Fruit fly (Drosophila melanogaster) Kc167 (cell line): ENCODE data around the gene CG8675.

Experiments
- Myc ChIP-seq: fragments of >200 bp; optimal IDR thresholded peaks from 2 replicates; lab custom pipeline; 2017; ENCODE audit warnings: missing external identifiers
- Sin3A ChIP-seq: fragments of >200 bp; optimal IDR thresholded peaks from 2 replicates; lab custom pipeline; 2018; ENCODE audit warnings: missing external identifiers
- h ChIP-seq: fragments of >200 bp; optimal IDR thresholded peaks from 3 replicates; lab custom pipeline; 2018; ENCODE audit warnings: missing external identifiers
- insv ChIP-seq: fragments of >200 bp; optimal IDR thresholded peaks from 3 replicates; lab custom pipeline; 2018; ENCODE audit warnings: missing external identifiers
- psq ChIP-seq: fragments of >200 bp; optimal IDR thresholded peaks from 2 replicates; lab custom pipeline; 2017; ENCODE audit warnings: missing external identifiers
- ttk ChIP-seq: sonication (Bioruptor generic); optimal IDR thresholded peaks from 2 replicates; lab custom pipeline; 2017; ENCODE audit warnings: missing external identifiers

CG8675 gene

dm6 chrX:17249326-17249725 is at the start of gene CG8675:
TSS of gene CG8675 (minus strand) at chrX:17249502.
- TF ChIP-seq insv (lab: Kevin White, UChicago) (no peak), Myc (lab: Kevin White, UChicago) (no peak), Sin3A (no peak), psq (lab: Kevin White, UChicago) (no peak), h (lab: Kevin White, UChicago) (no peak), ttk (lab: Kevin White, UChicago) (no peak)

DNA sequence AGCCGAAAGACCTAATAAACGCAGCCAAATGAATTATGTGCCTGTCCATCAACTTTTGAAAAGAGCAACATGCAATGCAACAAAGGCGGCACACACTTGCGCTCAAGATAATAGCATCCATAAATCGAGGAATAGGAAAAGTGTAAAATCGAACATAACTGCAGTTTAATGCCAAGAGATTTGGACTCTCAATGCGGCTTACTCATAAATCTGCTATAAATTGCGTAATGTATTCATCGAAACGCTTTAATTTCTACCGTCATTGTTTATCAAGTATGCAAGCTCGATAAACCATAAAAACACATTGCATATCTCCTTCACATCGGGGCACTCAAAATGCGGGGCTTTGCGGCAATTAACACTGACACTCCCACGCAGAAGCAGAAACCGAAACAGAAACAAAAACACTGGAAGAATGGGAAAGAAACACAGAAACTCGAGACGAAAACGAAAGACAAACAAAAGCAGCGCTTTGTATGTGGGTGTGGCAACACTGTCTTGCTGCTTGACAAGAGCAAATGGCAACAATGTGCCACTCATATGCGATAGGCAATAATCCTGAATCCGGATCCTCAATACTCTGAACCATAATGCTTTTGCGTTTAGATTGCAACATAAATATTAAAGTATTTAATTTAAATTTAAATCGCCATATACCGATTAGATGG is 48.8 kb upstream of the CG8675 start:
- no peak for TF ChIP-seq h (lab: Kevin White, UChicago)

DNA sequence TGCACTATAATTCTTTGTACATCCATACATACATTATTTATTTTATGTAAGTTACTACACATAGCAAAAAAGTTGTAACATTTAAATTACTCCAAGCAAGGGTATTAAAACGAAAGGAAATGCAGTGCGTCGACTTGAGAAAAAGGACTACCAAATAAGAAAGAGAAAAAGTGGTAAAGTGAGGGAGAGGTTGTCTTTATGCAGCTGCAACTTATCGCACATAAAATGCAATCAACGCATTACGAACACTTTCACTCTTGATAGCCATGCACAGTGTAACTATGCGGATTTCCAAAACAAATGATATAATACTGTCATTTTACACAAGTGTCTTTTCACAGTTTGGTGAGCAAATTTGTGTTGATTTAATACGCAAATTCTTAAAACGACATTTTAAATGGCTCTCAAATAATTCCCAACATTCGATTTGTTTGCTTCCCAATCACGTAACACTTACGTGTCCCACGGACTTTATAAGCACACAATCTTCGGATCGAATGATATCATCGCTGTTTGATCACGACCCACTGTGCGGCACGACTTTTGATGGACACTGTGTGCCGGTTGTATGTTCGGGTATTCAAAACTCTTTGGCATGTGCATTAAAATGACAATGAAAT is 47.9 kb upstream of the CG8675 start:
- TF ChIP-seq Myc (lab: Kevin White, UChicago) (no peak), psq (lab: Kevin White, UChicago) (no peak), h (lab: Kevin White, UChicago) (no peak), insv (lab: Kevin White, UChicago) (no peak), Sin3A (no peak), ttk (lab: Kevin White, UChicago) (no peak)

DNA sequence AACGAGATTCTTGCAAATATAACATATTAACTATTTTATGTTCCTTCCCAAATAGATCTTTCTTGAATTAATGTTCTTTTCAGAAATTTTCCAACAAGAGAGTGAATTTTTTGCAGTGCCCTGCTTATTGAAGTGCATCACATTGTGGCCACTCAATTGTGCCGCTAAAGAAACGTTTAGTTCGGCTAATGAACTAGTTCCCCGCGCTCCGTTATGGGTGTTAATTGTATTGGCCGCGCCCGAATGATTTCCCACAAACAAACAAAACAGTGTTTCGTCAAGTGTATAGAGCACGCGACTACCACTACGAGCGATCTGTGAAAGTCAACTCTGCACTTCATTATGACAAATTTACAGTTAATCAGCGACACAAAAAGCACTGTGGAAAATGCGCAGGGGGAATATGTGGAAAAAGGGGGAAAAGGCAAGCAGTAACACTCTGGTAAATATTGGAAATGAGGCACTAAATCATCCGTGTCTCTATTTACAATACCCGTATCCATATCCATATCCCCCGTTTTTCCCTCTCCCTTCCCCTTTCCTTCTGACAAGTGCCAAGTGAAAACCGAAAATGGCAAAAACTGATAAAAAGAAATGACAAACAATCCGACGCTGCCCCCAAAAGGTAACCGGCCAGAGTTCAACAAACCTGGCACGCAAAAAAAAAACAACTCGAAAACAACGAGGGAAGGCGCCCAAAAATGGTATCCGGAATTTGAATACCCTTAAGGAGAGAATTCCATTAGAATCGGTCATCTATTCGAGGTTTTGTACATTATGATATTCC is 47.2 kb upstream of the CG8675 start:
- TF ChIP-seq Sin3A (no peak), Myc (lab: Kevin White, UChicago) (no peak), h (lab: Kevin White, UChicago) (no peak), insv (lab: Kevin White, UChicago) (no peak)

dm6 chrX:17294979-17295378 is 45.7 kb upstream of the CG8675 start:
- no peak for TF ChIP-seq psq (lab: Kevin White, UChicago)
- no peak for TF ChIP-seq insv (lab: Kevin White, UChicago)
- TF ChIP-seq Myc (lab: Kevin White, UChicago) = no peak
- no peak for TF ChIP-seq Sin3A
- TF ChIP-seq h (lab: Kevin White, UChicago) = no peak
- TF ChIP-seq ttk (lab: Kevin White, UChicago) = no peak

- TF ChIP-seq ttk (lab: Kevin White, UChicago) = no peak
- TF ChIP-seq insv (lab: Kevin White, UChicago) = no peak
- TF ChIP-seq h (lab: Kevin White, UChicago) = no peak
- TF ChIP-seq Sin3A = no peak
- no peak for TF ChIP-seq psq (lab: Kevin White, UChicago)
Measured at dm6 chrX:17294169-17294833, 45.0 kb upstream of the CG8675 start.

dm6 chrX:17293385-17293784 is 44.1 kb upstream of the CG8675 start:
- TF ChIP-seq psq (lab: Kevin White, UChicago) (no peak), h (lab: Kevin White, UChicago) (no peak), ttk (lab: Kevin White, UChicago) (no peak), Sin3A (no peak), insv (lab: Kevin White, UChicago) (no peak), Myc (lab: Kevin White, UChicago) (no peak)

dm6 chrX:17292050-17292730 is 42.9 kb upstream of the CG8675 start:
- no peak for TF ChIP-seq insv (lab: Kevin White, UChicago)
- TF ChIP-seq Myc (lab: Kevin White, UChicago) = no peak
- no peak for TF ChIP-seq h (lab: Kevin White, UChicago)
- no peak for TF ChIP-seq Sin3A
- TF ChIP-seq ttk (lab: Kevin White, UChicago) = no peak
- TF ChIP-seq psq (lab: Kevin White, UChicago) = no peak

dm6 chrX:17290960-17291432 is 41.7 kb upstream of the CG8675 start:
- no peak for TF ChIP-seq h (lab: Kevin White, UChicago)
- no peak for TF ChIP-seq psq (lab: Kevin White, UChicago)
- TF ChIP-seq insv (lab: Kevin White, UChicago) = no peak
- TF ChIP-seq Sin3A = no peak
- no peak for TF ChIP-seq Myc (lab: Kevin White, UChicago)
- TF ChIP-seq ttk (lab: Kevin White, UChicago) = no peak

dm6 chrX:17290154-17290959 is 41.1 kb upstream of the CG8675 start:
- no peak for TF ChIP-seq Myc (lab: Kevin White, UChicago)
- TF ChIP-seq h (lab: Kevin White, UChicago) = no peak
- TF ChIP-seq Sin3A = no peak
- no peak for TF ChIP-seq ttk (lab: Kevin White, UChicago)
- TF ChIP-seq insv (lab: Kevin White, UChicago) = no peak
- no peak for TF ChIP-seq psq (lab: Kevin White, UChicago)
